Fruit fly (Drosophila melanogaster) whole organism, embryonic: Measurements from ENCODE around the gene CG17221.

ENCODE experiments used
- B-H1 ChIP-seq: fragments of 200-800 bp; sonication (Bioruptor generic); IDR thresholded peaks from 3 replicates; pipeline ENCODE4 v1.3.6; 2022; ENCODE audit warnings: missing biosample characterization, missing genetic modification characterization
- BEAF-32 ChIP-seq: fragments of 200-800 bp; sonication (Bioruptor generic); optimal IDR thresholded peaks from 3 replicates; lab custom pipeline; 2017; ENCODE audit warnings: missing biosample characterization, missing genetic modification characterization, mild to moderate bottlenecking, moderate library complexity, missing genetic modification reagents
- Bdp1 ChIP-seq: fragments of 200-800 bp; sonication (Bioruptor generic); optimal IDR thresholded peaks from 3 replicates; lab custom pipeline; 2016; ENCODE audit warnings: missing biosample characterization, missing genetic modification characterization
- C15 ChIP-seq: fragments of 200-800 bp; sonication (Bioruptor generic); IDR thresholded peaks from 3 replicates; pipeline ENCODE4 v1.3.6; 2022; ENCODE audit warnings: missing biosample characterization, missing genetic modification characterization
- CG10979 ChIP-seq: fragments of 200-800 bp; sonication (Bioruptor generic); optimal IDR thresholded peaks from 2 replicates; lab custom pipeline; 2018; ENCODE audit warnings: missing biosample characterization, mild to moderate bottlenecking, missing genetic modification characterization, moderate library complexity
- CG11085 ChIP-seq: fragments of 200-800 bp; sonication (Bioruptor generic); IDR thresholded peaks from 2 replicates; pipeline ENCODE4 v1.3.6; 2022; ENCODE audit warnings: missing biosample characterization, missing genetic modification characterization
- CG11456 ChIP-seq: fragments of 200-800 bp; sonication (Bioruptor generic); IDR thresholded peaks from 3 replicates; pipeline ENCODE4 v1.3.6; 2022; ENCODE audit warnings: missing biosample characterization, missing genetic modification characterization
- CG11504 ChIP-seq: fragments of 200-800 bp; sonication (Bioruptor generic); optimal IDR thresholded peaks from 3 replicates; lab custom pipeline; 2019; ENCODE audit warnings: missing biosample characterization, mild to moderate bottlenecking, missing genetic modification characterization, moderate library complexity
- CG12104 ChIP-seq: fragments of 200-800 bp; sonication (Bioruptor generic); optimal IDR thresholded peaks from 3 replicates; lab custom pipeline; 2016; ENCODE audit warnings: missing biosample characterization, missing genetic modification characterization
- CG14710 ChIP-seq: fragments of 200-800 bp; sonication (Bioruptor generic); optimal IDR thresholded peaks from 3 replicates; lab custom pipeline; 2019; ENCODE audit warnings: missing biosample characterization, mild to moderate bottlenecking, missing genetic modification characterization, moderate library complexity
- CG2116 ChIP-seq: fragments of 200-800 bp; sonication (Bioruptor generic); optimal IDR thresholded peaks from 3 replicates; lab custom pipeline; 2018; ENCODE audit warnings: missing biosample characterization, mild to moderate bottlenecking, missing genetic modification characterization
- CG2712 ChIP-seq: fragments of 200-800 bp; optimal IDR thresholded peaks from 3 replicates; lab custom pipeline; 2019; ENCODE audit warnings: missing biosample characterization, mild to moderate bottlenecking, missing genetic modification characterization, moderate library complexity
- CG34376 ChIP-seq: fragments of 200-800 bp; sonication (Bioruptor generic); optimal IDR thresholded peaks from 2 replicates; lab custom pipeline; 2018; ENCODE audit warnings: missing biosample characterization, mild to moderate bottlenecking, missing genetic modification characterization
- CG3847 ChIP-seq: fragments of 200-800 bp; sonication (Bioruptor generic); IDR thresholded peaks from 2 replicates; pipeline ENCODE4 v1.3.6; 2022; ENCODE audit warnings: missing biosample characterization, missing genetic modification characterization
- CG7963 ChIP-seq: fragments of 200-800 bp; sonication (Bioruptor generic); IDR thresholded peaks from 3 replicates; pipeline ENCODE4 v1.3.6; 2022; ENCODE audit warnings: missing biosample characterization, missing genetic modification characterization; ENCODE audit not compliant: partially characterized antibody
- CG7987 ChIP-seq: fragments of 200-800 bp; sonication (Bioruptor generic); optimal IDR thresholded peaks from 2 replicates; lab custom pipeline; 2018; ENCODE audit warnings: missing biosample characterization, mild to moderate bottlenecking, missing genetic modification characterization, moderate library complexity
- CG9932 ChIP-seq: fragments of 200-800 bp; sonication (Bioruptor generic); IDR thresholded peaks from 2 replicates; pipeline ENCODE4 v1.3.6; 2022; ENCODE audit warnings: missing biosample characterization, missing genetic modification characterization
- Deaf1 ChIP-seq: fragments of 200-800 bp; optimal IDR thresholded peaks from 3 replicates; lab custom pipeline; 2019; ENCODE audit warnings: missing biosample characterization, mild to moderate bottlenecking, missing genetic modification characterization, moderate library complexity
- E2f2 ChIP-seq: fragments of 200-800 bp; sonication (Bioruptor generic); IDR thresholded peaks from 2 replicates; pipeline ENCODE4 v1.3.6; 2022; ENCODE audit warnings: missing biosample characterization, missing genetic modification characterization
- GATAe ChIP-seq: fragments of 200-800 bp; sonication (Bioruptor generic); conservative IDR thresholded peaks from 2 replicates; pipeline ENCODE4 v1.3.6; 2022; ENCODE audit warnings: missing biosample characterization, missing genetic modification characterization
- HHEX ChIP-seq: fragments of 200-800 bp; sonication (Bioruptor generic); optimal IDR thresholded peaks from 3 replicates; lab custom pipeline; 2017; ENCODE audit warnings: missing biosample characterization, mild to moderate bottlenecking, missing genetic modification characterization, missing genetic modification reagents
- HLH3B ChIP-seq: fragments of 200-800 bp; sonication (Bioruptor generic); IDR thresholded peaks from 2 replicates; pipeline ENCODE4 v1.3.6; 2022; ENCODE audit warnings: missing biosample characterization, missing genetic modification characterization
- Mad ChIP-seq: fragments of 200-800 bp; sonication (Bioruptor generic); optimal IDR thresholded peaks from 2 replicates; lab custom pipeline; 2016; ENCODE audit warnings: missing biosample characterization, missing genetic modification characterization
- Med ChIP-seq: fragments of 200-800 bp; sonication (Bioruptor generic); peaks from one replicate; lab custom pipeline; 2016; ENCODE audit warnings: missing biosample characterization, missing genetic modification characterization, mild to moderate bottlenecking, inconsistent platforms, moderate library complexity
- Myb ChIP-seq: fragments of 200-800 bp; sonication (Bioruptor generic); optimal IDR thresholded peaks from 2 replicates; lab custom pipeline; 2016; ENCODE audit warnings: missing biosample characterization, missing genetic modification characterization
- Ravus ChIP-seq: fragments of 200-800 bp; sonication (Bioruptor generic); IDR thresholded peaks from 2 replicates; pipeline ENCODE4 v1.3.6; 2022; ENCODE audit warnings: missing biosample characterization, missing genetic modification characterization
- ac ChIP-seq: fragments of 200-800 bp; sonication (Bioruptor generic); optimal IDR thresholded peaks from 3 replicates; lab custom pipeline; 2017; ENCODE audit warnings: missing biosample characterization, mild to moderate bottlenecking, missing genetic modification characterization
- br ChIP-seq: fragments of >200 bp; optimal IDR thresholded peaks from 2 replicates; lab custom pipeline; 2017
- cas ChIP-seq: fragments of 200-800 bp; sonication (Bioruptor generic); IDR thresholded peaks from 2 replicates; pipeline ENCODE4 v1.3.6; 2022; ENCODE audit warnings: missing biosample characterization, missing genetic modification characterization
- caup ChIP-seq: fragments of 200-800 bp; sonication (Bioruptor generic); optimal IDR thresholded peaks from 3 replicates; lab custom pipeline; 2017; ENCODE audit warnings: missing biosample characterization, mild to moderate bottlenecking, missing genetic modification characterization, moderate library complexity; ENCODE audit not compliant: severe bottlenecking
- crol ChIP-seq: fragments of 200-800 bp; sonication (Bioruptor generic); IDR thresholded peaks from 2 replicates; pipeline ENCODE4 v1.3.6; 2022; ENCODE audit warnings: missing biosample characterization, missing genetic modification characterization
- da ChIP-seq: fragments of 200-800 bp; sonication (Bioruptor generic); optimal IDR thresholded peaks from 2 replicates; lab custom pipeline; 2016; ENCODE audit warnings: missing biosample characterization, missing genetic modification characterization
- dan ChIP-seq: fragments of 200-800 bp; sonication (Bioruptor generic); IDR thresholded peaks from 2 replicates; pipeline ENCODE4 v1.3.6; 2022; ENCODE audit warnings: missing biosample characterization, missing genetic modification characterization
- exex ChIP-seq: fragments of 200-800 bp; sonication (Bioruptor generic); optimal IDR thresholded peaks from 4 replicates; lab custom pipeline; 2018; ENCODE audit warnings: missing biosample characterization, mild to moderate bottlenecking, missing genetic modification characterization, moderate library complexity
- grn ChIP-seq: fragments of 200-800 bp; sonication (Bioruptor generic); optimal IDR thresholded peaks from 3 replicates; lab custom pipeline; 2017; ENCODE audit warnings: missing biosample characterization, missing genetic modification characterization
- insv ChIP-seq, 2 experiments: fragments of 200-800 bp; sonication (Bioruptor generic); optimal IDR thresholded peaks; 3 replicates each; lab custom pipeline; 2016 to 2018; ENCODE audit warnings: missing biosample characterization in 2 of 2, missing genetic modification characterization in 2 of 2
- knrl ChIP-seq: fragments of 200-800 bp; sonication (Bioruptor generic); IDR thresholded peaks from 3 replicates; pipeline ENCODE4 v1.3.6; 2022; ENCODE audit warnings: missing biosample characterization, missing genetic modification characterization; ENCODE audit not compliant: partially characterized antibody
- lbe ChIP-seq: fragments of 200-800 bp; sonication (Bioruptor generic); optimal IDR thresholded peaks from 2 replicates; lab custom pipeline; 2016; ENCODE audit warnings: missing biosample characterization, mild to moderate bottlenecking, missing genetic modification characterization
- lola ChIP-seq, 3 experiments: fragments of >200 bp in 2 of 3; fragments of 200-800 bp in 1 of 3; sonication (Bioruptor generic) in 1 of 3; optimal IDR thresholded peaks; 2 replicates each; lab custom pipeline; 2017 to 2019; ENCODE audit warnings: missing biosample characterization in 3 of 3, missing genetic modification characterization in 3 of 3, mild to moderate bottlenecking in 1 of 3, moderate library complexity in 1 of 3
- luna ChIP-seq: fragments of 200-800 bp; sonication (Bioruptor generic); optimal IDR thresholded peaks from 2 replicates; lab custom pipeline; 2016; ENCODE audit warnings: missing biosample characterization, missing genetic modification characterization
- mirr ChIP-seq: fragments of 200-800 bp; sonication (Bioruptor generic); optimal IDR thresholded peaks from 3 replicates; lab custom pipeline; 2018; ENCODE audit warnings: missing biosample characterization, mild to moderate bottlenecking, missing genetic modification characterization
- org-1 ChIP-seq: fragments of 200-800 bp; sonication (Bioruptor generic); optimal IDR thresholded peaks from 2 replicates; lab custom pipeline; 2017; ENCODE audit warnings: missing biosample characterization, missing genetic modification characterization
- otp ChIP-seq: fragments of 200-800 bp; sonication (Bioruptor generic); IDR thresholded peaks from 3 replicates; pipeline ENCODE4, ENCODE4 v1.3.6; 2022; ENCODE audit warnings: missing biosample characterization, missing genetic modification characterization
- sens ChIP-seq: fragments of 200-800 bp; sonication (Bioruptor generic); peaks from one replicate; lab custom pipeline; 2016; ENCODE audit warnings: missing biosample characterization, missing genetic modification characterization
- slou ChIP-seq: fragments of 200-800 bp; sonication (Bioruptor generic); optimal IDR thresholded peaks from 3 replicates; lab custom pipeline; 2016; ENCODE audit warnings: missing biosample characterization, missing genetic modification characterization
- stc ChIP-seq: fragments of 200-800 bp; sonication (Bioruptor generic); IDR thresholded peaks from 2 replicates; pipeline ENCODE4 v1.3.6; 2022; ENCODE audit warnings: missing biosample characterization, missing genetic modification characterization
- stwl ChIP-seq: fragments of 200-800 bp; sonication (Bioruptor generic); optimal IDR thresholded peaks from 3 replicates; lab custom pipeline; 2018; ENCODE audit warnings: missing biosample characterization, mild to moderate bottlenecking, missing genetic modification characterization, moderate library complexity

Gene CG17221

dm6 chr2L:3041918-3042615 lies 2.3 kb downstream of the CG17221 start, which contains the start of gene CG17261 (continued):
- TF ChIP-seq lbe: no peak
- TF ChIP-seq CG11504 (tag; lab: Kevin White, UChicago): peak; percentile 38
- peak; percentile 31 for TF ChIP-seq Myb (GFP tag; lab: Kevin White, UChicago)
- TF ChIP-seq otp: 0 out of 3 replicates have a peak, but pooled peaks have one; percentile 33
- peak; percentile 69 for TF ChIP-seq caup (GFP tag; lab: Kevin White, UChicago)
- no peak for TF ChIP-seq Ravus (GFP tag; lab: Robert Waterston, UW)
- TF ChIP-seq CG2116: no peak
- TF ChIP-seq Mad (GFP tag; lab: Kevin White, UChicago): no peak
- TF ChIP-seq CG3847 (GFP tag; lab: Robert Waterston, UW): no peak
- no peak for TF ChIP-seq cas (GFP tag; lab: Robert Waterston, UW)
- TF ChIP-seq E2f2 (GFP tag; lab: Robert Waterston, UW): no peak; the same call in 1 of the 2 replicates
- no peak for TF ChIP-seq luna (GFP tag; lab: Kevin White, UChicago)
- TF ChIP-seq org-1 (GFP tag; lab: Kevin White, UChicago): peak; percentile 4
- TF ChIP-seq stwl (tag; lab: Kevin White, UChicago): no peak
- TF ChIP-seq, all 482 proteins: peak for 141

- TF ChIP-seq B-H1 (GFP tag; lab: Robert Waterston, UW): no peak
- no peak for TF ChIP-seq CG2712 (tag; lab: Kevin White, UChicago)
- TF ChIP-seq ac (GFP tag; lab: Kevin White, UChicago): no peak
- TF ChIP-seq da (GFP tag; lab: Kevin White, UChicago): no peak
- no peak for TF ChIP-seq slou (GFP tag; lab: Kevin White, UChicago)
- no peak for TF ChIP-seq knrl
- TF ChIP-seq CG14710 (tag; lab: Kevin White, UChicago): no peak
- no peak for TF ChIP-seq CG11085 (GFP tag; lab: Robert Waterston, UW)
- TF ChIP-seq insv (GFP tag; optimal IDR thresholded peaks at IDR 0.05; lab: Kevin White, UChicago): no peak
- TF ChIP-seq CG12104 (GFP tag; lab: Kevin White, UChicago): no peak
- no peak for TF ChIP-seq dan
- no peak for TF ChIP-seq CG10979 (tag; lab: Kevin White, UChicago)
- no peak for TF ChIP-seq HHEX (GFP tag; lab: Kevin White, UChicago)
- no peak for TF ChIP-seq crol (GFP tag; lab: Robert Waterston, UW)
- TF ChIP-seq C15 (GFP tag; lab: Robert Waterston, UW): no peak
- no peak for TF ChIP-seq CG7963 (GFP tag; lab: Robert Waterston, UW)
- no peak for TF ChIP-seq stc (GFP tag; lab: Robert Waterston, UW)
- no peak for TF ChIP-seq CG9932 (GFP tag; lab: Robert Waterston, UW)
- TF ChIP-seq Bdp1 (GFP tag; lab: Kevin White, UChicago): no peak
- TF ChIP-seq sens (GFP tag; lab: Kevin White, UChicago): no peak
Observed at dm6 chr2L:3043647-3044046, 3.9 kb downstream of the CG17221 start, which contains the start of gene FASN2. TSS of gene FASN2 (plus strand) at chr2L:3043947.

- TF ChIP-seq HLH3B (GFP tag; lab: Robert Waterston, UW): no peak
- no peak for TF ChIP-seq br (lab: Kevin White, UChicago)
- peak; percentile 81 for TF ChIP-seq exex (tag; lab: Kevin White, UChicago)
- no peak for TF ChIP-seq BEAF-32 (GFP tag; lab: Kevin White, UChicago)
- peak; percentile 69; the same call in 2 of the 3 replicates for TF ChIP-seq CG11456 (GFP tag; lab: Robert Waterston, UW)
- TF ChIP-seq mirr (GFP tag; lab: Kevin White, UChicago): peak; percentile 25
- no peak for TF ChIP-seq Deaf1 (tag; lab: Kevin White, UChicago)
- no peak for TF ChIP-seq lola (GFP tag; optimal IDR thresholded peaks at IDR 0.05; lab: Kevin White, UChicago)
- TF ChIP-seq CG34376 (GFP tag; lab: Kevin White, UChicago): peak; percentile 58
- TF ChIP-seq GATAe: peak; percentile 9; the same call in 1 of the 2 replicates
- TF ChIP-seq grn (GFP tag; lab: Kevin White, UChicago): peak; percentile 81
- peak; percentile 0 for TF ChIP-seq CG7987 (GFP tag; lab: Kevin White, UChicago)
- TF ChIP-seq Med (GFP tag; lab: Kevin White, UChicago): peak; percentile 47
Observed at dm6 chr2L:3044660-3045504, 5.1 kb downstream of the CG17221 start.
